Fruit fly (Drosophila melanogaster) whole organism, adult: Measurements from ENCODE around the gene Hsp67Bc.

ENCODE experiments used
- CG11617 ChIP-seq: fragments of 200-800 bp; sonication (Bioruptor generic); optimal IDR thresholded peaks from 2 replicates; lab custom pipeline; 2017; ENCODE audit warnings: mild to moderate bottlenecking, missing biosample characterization, missing genetic modification reagents, missing genetic modification characterization
- CG12768 ChIP-seq: fragments of 200-800 bp; sonication (Bioruptor generic); optimal IDR thresholded peaks from 2 replicates; lab custom pipeline; 2017; ENCODE audit warnings: missing biosample characterization, missing genetic modification characterization, mild to moderate bottlenecking, moderate library complexity, missing genetic modification reagents
- CG14711 ChIP-seq: fragments of 200-800 bp; sonication (Bioruptor generic); optimal IDR thresholded peaks from 2 replicates; lab custom pipeline; 2018; ENCODE audit warnings: missing biosample characterization, mild to moderate bottlenecking, missing genetic modification characterization, moderate library complexity
- CG1620 ChIP-seq: fragments of 200-800 bp; sonication (Bioruptor generic); optimal IDR thresholded peaks from 2 replicates; lab custom pipeline; 2016; ENCODE audit warnings: missing biosample characterization, missing genetic modification characterization
- CG33017 ChIP-seq: fragments of 200-800 bp; sonication (Bioruptor generic); optimal IDR thresholded peaks from 2 replicates; lab custom pipeline; 2018; ENCODE audit warnings: missing biosample characterization, mild to moderate bottlenecking, missing genetic modification characterization, moderate library complexity
- CG5204 ChIP-seq: fragments of 200-800 bp; sonication (Bioruptor generic); optimal IDR thresholded peaks from 2 replicates; lab custom pipeline; 2016; ENCODE audit warnings: missing biosample characterization, missing genetic modification characterization
- CG7045 ChIP-seq: fragments of 200-800 bp; sonication (Bioruptor generic); optimal IDR thresholded peaks from 2 replicates; lab custom pipeline; 2017; ENCODE audit warnings: missing biosample characterization, mild to moderate bottlenecking, missing genetic modification characterization
- CG7101 ChIP-seq: fragments of 200-800 bp; sonication (Bioruptor generic); optimal IDR thresholded peaks from 2 replicates; lab custom pipeline; 2018; ENCODE audit warnings: missing biosample characterization, mild to moderate bottlenecking, missing genetic modification characterization, moderate library complexity
- Clk ChIP-seq: fragments of 200-800 bp; sonication (Bioruptor generic); optimal IDR thresholded peaks from 2 replicates; lab custom pipeline; 2017; ENCODE audit warnings: missing biosample characterization, missing genetic modification characterization
- Crg-1 ChIP-seq: fragments of 200-800 bp; sonication (Bioruptor generic); optimal IDR thresholded peaks from 2 replicates; lab custom pipeline; 2016; ENCODE audit warnings: missing biosample characterization, missing genetic modification characterization
- Hr96 ChIP-seq: fragments of 200-800 bp; sonication (Bioruptor generic); optimal IDR thresholded peaks from 2 replicates; lab custom pipeline; 2016; ENCODE audit warnings: missing biosample characterization, missing genetic modification characterization
- Mnt ChIP-seq: fragments of 200-800 bp; sonication (Bioruptor generic); optimal IDR thresholded peaks from 2 replicates; lab custom pipeline; 2016; ENCODE audit warnings: missing biosample characterization, mild to moderate bottlenecking, missing genetic modification characterization
- bab1 ChIP-seq: fragments of 200-800 bp; sonication (Bioruptor generic); optimal IDR thresholded peaks from 3 replicates; lab custom pipeline; 2019; ENCODE audit warnings: missing biosample characterization, mild to moderate bottlenecking, missing genetic modification characterization, moderate library complexity
- cic ChIP-seq: fragments of 200-800 bp; sonication (Bioruptor generic); optimal IDR thresholded peaks from 2 replicates; lab custom pipeline; 2017; ENCODE audit warnings: missing biosample characterization, mild to moderate bottlenecking, missing genetic modification characterization, moderate library complexity
- cnc ChIP-seq, 2 experiments: fragments of >200 bp; optimal IDR thresholded peaks; 2 replicates each; lab custom pipeline; 2017
- kay ChIP-seq: fragments of 200-800 bp; sonication (Bioruptor generic); peaks from one replicate; lab custom pipeline; 2016; ENCODE audit warnings: missing biosample characterization, missing genetic modification characterization, borderline replicate concordance
- ovo ChIP-seq: fragments of 200-800 bp; sonication (Bioruptor generic); optimal IDR thresholded peaks from 2 replicates; lab custom pipeline; 2016; ENCODE audit warnings: missing biosample characterization, missing genetic modification characterization
- pad ChIP-seq: fragments of 200-800 bp; sonication (Bioruptor generic); optimal IDR thresholded peaks from 3 replicates; lab custom pipeline; 2017; ENCODE audit warnings: missing biosample characterization, missing genetic modification characterization, mild to moderate bottlenecking, moderate library complexity, missing genetic modification reagents
- tj ChIP-seq: fragments of 200-800 bp; sonication (Bioruptor generic); optimal IDR thresholded peaks from 3 replicates; lab custom pipeline; 2017; ENCODE audit warnings: missing biosample characterization, mild to moderate bottlenecking, missing genetic modification characterization, moderate library complexity
- toe ChIP-seq: fragments of 200-800 bp; sonication (Bioruptor generic); optimal IDR thresholded peaks from 2 replicates; lab custom pipeline; 2016; ENCODE audit warnings: missing biosample characterization, missing genetic modification characterization

The Hsp67Bc gene

dm6 chr3L:9355555-9355954 lies 16.7 kb downstream of the Hsp67Bc start:
- TF ChIP-seq CG12768 (GFP tag; lab: Kevin White, UChicago) (no peak), CG33017 (no peak), ovo (GFP tag; lab: Kevin White, UChicago) (no peak), kay (peak; percentile 83), CG7045 (no peak), CG5204 (GFP tag; lab: Kevin White, UChicago) (no peak), cnc (optimal IDR thresholded peaks at IDR 0.05; lab: Kevin White, UChicago) (no peak), CG1620 (GFP tag; lab: Kevin White, UChicago) (no peak), Hr96 (GFP tag; lab: Kevin White, UChicago) (no peak), Mnt (GFP tag; lab: Kevin White, UChicago) (peak; percentile 3), CG7101 (tag; lab: Kevin White, UChicago) (no peak), cic (GFP tag; lab: Kevin White, UChicago) (peak; percentile 57), Clk (GFP tag; lab: Kevin White, UChicago) (no peak), toe (GFP tag; lab: Kevin White, UChicago) (no peak), bab1 (GFP tag; lab: Kevin White, UChicago) (no peak)

- no peak for TF ChIP-seq cic (GFP tag; lab: Kevin White, UChicago)
- no peak for TF ChIP-seq cnc (optimal IDR thresholded peaks at IDR 0.05; lab: Kevin White, UChicago)
- no peak for TF ChIP-seq CG1620 (GFP tag; lab: Kevin White, UChicago)
- no peak for TF ChIP-seq pad
- TF ChIP-seq kay, result no peak
- TF ChIP-seq Hr96 (GFP tag; lab: Kevin White, UChicago), result no peak
- TF ChIP-seq Crg-1 (GFP tag; lab: Kevin White, UChicago), result no peak
- no peak for TF ChIP-seq tj (GFP tag; lab: Kevin White, UChicago)
- TF ChIP-seq Clk (GFP tag; lab: Kevin White, UChicago), result no peak
- no peak for TF ChIP-seq CG7045
- TF ChIP-seq bab1 (GFP tag; lab: Kevin White, UChicago), result no peak
- TF ChIP-seq CG5204 (GFP tag; lab: Kevin White, UChicago), result no peak
- TF ChIP-seq CG7101 (tag; lab: Kevin White, UChicago), result no peak
- TF ChIP-seq CG11617 (GFP tag; lab: Kevin White, UChicago), result no peak
- no peak for TF ChIP-seq CG12768 (GFP tag; lab: Kevin White, UChicago)
- no peak for TF ChIP-seq toe (GFP tag; lab: Kevin White, UChicago)
- TF ChIP-seq ovo (GFP tag; lab: Kevin White, UChicago), result no peak
- no peak for TF ChIP-seq Mnt (GFP tag; lab: Kevin White, UChicago)
- no peak for TF ChIP-seq CG14711 (tag; lab: Kevin White, UChicago)
- no peak for TF ChIP-seq CG33017
These were observed 18.6 kb downstream of the Hsp67Bc start, which contains the start of gene CG32040 for dm6 chr3L:9353733-9354132. Gene CG32040, plus strand, starts transcription at chr3L:9354033.

DNA sequence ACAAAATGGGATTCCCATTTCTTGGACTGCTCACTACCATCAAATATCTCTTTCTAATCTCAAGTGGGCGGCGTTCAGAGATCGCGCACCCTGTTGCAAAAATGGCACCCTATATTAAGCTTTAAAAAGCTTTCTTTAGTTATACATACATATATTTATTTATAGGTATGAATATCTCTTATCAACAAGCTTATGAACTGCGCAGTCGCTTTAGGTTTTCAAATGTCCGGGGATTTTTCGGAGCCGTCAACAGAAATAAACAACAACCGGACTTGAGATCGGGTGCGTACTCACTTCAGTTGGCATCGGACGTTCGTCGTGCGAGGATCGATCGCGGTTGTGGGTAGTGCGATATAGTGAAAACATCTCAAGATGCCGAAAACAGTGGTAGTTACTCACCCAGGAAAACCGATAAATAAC lies 23.0 kb downstream of the Hsp67Bc start, which contains the start of gene PGRP-LF:
Gene PGRP-LF (plus strand): TSS at position 296 of the 420 bp plus-strand sequence.
- TF ChIP-seq pad (no peak), bab1 (GFP tag; lab: Kevin White, UChicago) (peak; percentile 24), CG5204 (GFP tag; lab: Kevin White, UChicago) (peak; percentile 38), CG33017 (peak; percentile 74), Mnt (GFP tag; lab: Kevin White, UChicago) (peak; percentile 60), kay (peak; percentile 99), CG7101 (tag; lab: Kevin White, UChicago) (peak; percentile 54), toe (GFP tag; lab: Kevin White, UChicago) (peak; percentile 50), CG12768 (GFP tag; lab: Kevin White, UChicago) (peak; percentile 85), Hr96 (GFP tag; lab: Kevin White, UChicago) (peak; percentile 36), CG11617 (GFP tag; lab: Kevin White, UChicago) (peak; percentile 7), Clk (GFP tag; lab: Kevin White, UChicago) (peak; percentile 5), cnc (optimal IDR thresholded peaks at IDR 0.05; lab: Kevin White, UChicago) (no peak), CG14711 (tag; lab: Kevin White, UChicago) (no peak), cic (GFP tag; lab: Kevin White, UChicago) (peak; percentile 92), tj (GFP tag; lab: Kevin White, UChicago) (no peak)

dm6 chr3L:9345157-9345556 lies 27.1 kb downstream of the Hsp67Bc start:
- TF ChIP-seq CG1620 (GFP tag; lab: Kevin White, UChicago), result no peak
- no peak for TF ChIP-seq Crg-1 (GFP tag; lab: Kevin White, UChicago)
- TF ChIP-seq Clk (GFP tag; lab: Kevin White, UChicago), result no peak
- TF ChIP-seq CG7045, result no peak
- TF ChIP-seq tj (GFP tag; lab: Kevin White, UChicago), result no peak
- no peak for TF ChIP-seq Hr96 (GFP tag; lab: Kevin White, UChicago)
- no peak for TF ChIP-seq CG33017
- TF ChIP-seq bab1 (GFP tag; lab: Kevin White, UChicago), result no peak

DNA sequence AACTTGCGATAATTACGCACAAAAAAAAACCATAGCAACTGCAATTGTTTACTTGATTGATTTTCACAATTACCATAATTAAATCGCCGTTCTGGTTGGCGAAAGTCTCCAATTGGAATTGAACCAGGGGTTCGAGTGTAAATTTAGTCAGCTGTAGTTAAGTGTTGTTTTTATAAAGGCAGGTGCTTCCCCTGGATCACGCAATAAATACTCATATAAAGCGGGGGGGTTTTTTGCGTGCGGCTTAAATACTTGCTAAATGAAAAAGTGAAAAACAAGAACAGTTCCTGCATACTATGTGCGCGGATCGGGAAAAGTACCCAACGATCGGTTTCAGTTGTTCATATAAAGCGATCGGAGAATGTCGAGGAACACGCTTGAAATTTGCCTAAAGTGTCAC lies 28.3 kb downstream of the Hsp67Bc start:
- TF ChIP-seq CG12768 (GFP tag; lab: Kevin White, UChicago), result peak; percentile 42
- TF ChIP-seq CG11617 (GFP tag; lab: Kevin White, UChicago), result no peak

DNA sequence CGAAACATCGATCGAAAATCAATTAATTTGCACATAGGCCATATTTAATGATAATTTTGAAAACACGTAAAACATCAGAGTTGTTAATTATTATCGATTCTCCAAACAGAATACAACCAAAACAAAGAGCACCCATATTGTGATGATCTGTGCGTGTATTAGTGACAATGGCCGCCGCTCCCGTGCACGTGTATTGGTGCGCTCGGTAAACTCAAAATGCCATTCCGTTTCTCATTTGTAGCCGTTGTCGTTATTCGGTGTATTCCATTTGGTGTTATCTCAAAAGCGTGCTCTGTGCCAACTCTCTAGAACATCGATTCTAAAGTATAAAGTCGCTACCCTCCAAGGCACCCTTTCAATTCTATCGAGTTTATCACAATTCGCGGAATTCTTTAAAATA lies 31.5 kb downstream of the Hsp67Bc start:
- TF ChIP-seq cic (GFP tag; lab: Kevin White, UChicago) (peak; percentile 21), CG12768 (GFP tag; lab: Kevin White, UChicago) (peak; percentile 2), ovo (GFP tag; lab: Kevin White, UChicago) (no peak)
